Worm (Caenorhabditis elegans): ENCODE results near the gene her-1.

her-1 gene

DNA sequence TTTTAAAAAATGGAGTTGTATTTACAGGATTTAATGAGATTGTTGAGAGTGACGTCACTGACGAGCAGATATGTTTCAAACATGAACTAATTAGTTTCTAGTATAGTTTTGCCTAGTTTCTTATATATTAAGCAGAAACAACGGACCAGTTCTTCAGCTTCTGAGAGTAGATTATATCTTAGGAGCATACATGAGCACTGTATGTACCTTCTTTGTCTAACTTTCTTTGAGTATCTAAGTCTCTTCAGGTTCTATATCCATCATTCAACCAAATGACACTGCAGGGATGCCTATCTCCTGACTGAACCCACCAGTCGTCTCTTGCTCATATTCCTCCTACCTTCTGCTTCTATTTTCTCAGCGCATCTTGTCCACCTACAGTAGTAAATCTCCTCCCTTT is at the start of gene her-1:
Gene her-1, plus strand, starts transcription at position 301 of the 400 bp plus-strand sequence.
- TF ChIP-seq tbx-2 (tag; optimal IDR thresholded peaks at IDR 0.05) (no peak), C38D4.7 (GFP tag; optimal IDR thresholded peaks at IDR 0.05) (no peak), fkh-10 (GFP tag; optimal IDR thresholded peaks at IDR 0.05) (no peak), ceh-48 (tag; optimal IDR thresholded peaks at IDR 0.05) (no peak), eyg-1 (tag; optimal IDR thresholded peaks at IDR 0.05) (no peak), unc-3 (GFP tag; conservative IDR thresholded peaks at IDR 0.05) (no peak), unc-3 (tag; optimal IDR thresholded peaks at IDR 0.05) (no peak), pros-1 (tag; optimal IDR thresholded peaks at IDR 0.05) (no peak), che-1 (tag; optimal IDR thresholded peaks at IDR 0.05) (no peak), ceh-45 (GFP tag; IDR thresholded peaks at IDR 0.05) (no peak), lin-11 (tag; optimal IDR thresholded peaks at IDR 0.05) (no peak), odd-2 (tag; optimal IDR thresholded peaks at IDR 0.05) (no peak), ceh-30 (tag; optimal IDR thresholded peaks at IDR 0.05) (no peak), sox-4 (tag; optimal IDR thresholded peaks at IDR 0.05) (no peak)

DNA sequence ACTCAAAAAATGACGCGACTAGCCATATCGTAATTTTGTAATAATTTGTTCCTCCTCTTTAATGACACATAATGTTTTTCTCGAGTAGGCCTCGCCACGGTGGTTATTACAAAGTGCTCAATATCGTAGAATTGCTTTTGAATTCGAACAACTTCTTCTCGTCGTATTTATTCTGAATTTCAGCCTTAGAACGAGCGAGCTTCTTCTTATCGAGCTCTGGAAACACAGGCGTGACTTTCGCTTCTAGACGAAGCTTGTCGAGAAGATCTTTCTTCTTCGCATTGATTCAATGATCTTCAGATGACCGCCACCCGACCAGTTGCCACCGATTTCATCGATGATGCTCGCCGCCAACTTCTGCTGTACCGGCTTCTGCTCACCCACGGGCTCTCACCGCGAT is 45.5 kb upstream of the her-1 start, which contains the start of gene T06E4.21:
Gene T06E4.21, plus strand, starts transcription at position 301 of the 400 bp plus-strand sequence.
- TF ChIP-seq ceh-18 (tag; optimal IDR thresholded peaks at IDR 0.05) (no peak), fkh-10 (GFP tag; optimal IDR thresholded peaks at IDR 0.05) (no peak), nhr-232 (tag; optimal IDR thresholded peaks at IDR 0.05) (no peak), ceh-9 (tag; optimal IDR thresholded peaks at IDR 0.05) (no peak), ceh-45 (GFP tag; IDR thresholded peaks at IDR 0.05) (no peak), mec-3 (tag; optimal IDR thresholded peaks at IDR 0.05; ENCODE audit: borderline replicate concordance) (no peak), hlh-13 (GFP tag; optimal IDR thresholded peaks at IDR 0.05) (no peak), ceh-31 (tag; optimal IDR thresholded peaks at IDR 0.05) (no peak), madf-2 (tag; optimal IDR thresholded peaks at IDR 0.05) (no peak), ceh-2 (tag; optimal IDR thresholded peaks at IDR 0.05) (no peak), pha-4 (tag; optimal IDR thresholded peaks at IDR 0.05) (no peak), dve-1 (tag; optimal IDR thresholded peaks at IDR 0.05) (no peak)

DNA sequence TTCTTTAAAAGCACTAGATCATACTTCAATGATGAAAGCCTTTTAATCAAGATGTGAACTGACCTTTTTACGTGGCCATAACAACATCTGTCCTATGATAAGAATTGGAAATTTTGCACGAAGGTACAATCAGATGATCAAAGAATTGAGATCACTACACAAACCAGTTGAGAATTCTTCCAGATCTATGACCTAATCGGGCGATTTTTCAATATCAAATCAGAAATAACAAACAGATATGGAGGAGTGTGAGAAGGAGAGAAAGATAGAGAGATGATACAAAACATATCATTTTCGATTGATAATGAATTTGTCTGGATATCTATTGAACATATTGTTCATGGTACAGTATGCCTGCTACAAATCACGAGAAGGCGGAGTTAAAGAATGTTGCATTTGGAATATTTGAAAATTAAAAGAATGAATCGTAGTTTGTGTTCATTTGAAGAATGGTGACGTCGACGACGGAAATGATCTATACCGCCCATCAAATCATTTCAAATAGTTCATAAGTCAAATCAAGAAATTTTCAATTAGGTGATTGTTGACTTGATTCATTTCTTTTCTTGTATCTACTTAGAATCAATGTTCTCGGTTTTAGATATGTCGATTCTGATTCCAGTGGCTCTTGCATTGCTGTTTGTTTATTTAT is 42.5 kb upstream of the her-1 start, which contains the start of gene cyp-29A4:
Gene cyp-29A4, plus strand, starts transcription at position 602 of the 652 bp plus-strand sequence.
- TF ChIP-seq ahr-1 (tag; optimal IDR thresholded peaks at IDR 0.05) (no peak), ama-1 (optimal IDR thresholded peaks at IDR 0.05) (no peak), che-1 (tag; optimal IDR thresholded peaks at IDR 0.05) (no peak), npax-4 (tag; optimal IDR thresholded peaks at IDR 0.05) (no peak), C08G9.2 (tag; optimal IDR thresholded peaks at IDR 0.05) (no peak), ref-2 (tag; optimal IDR thresholded peaks at IDR 0.05) (no peak), nhr-11 (tag; optimal IDR thresholded peaks at IDR 0.05) (no peak), fax-1 (tag; optimal IDR thresholded peaks at IDR 0.05) (no peak), ceh-34 (tag; optimal IDR thresholded peaks at IDR 0.05) (no peak), nhr-232 (tag; optimal IDR thresholded peaks at IDR 0.05) (no peak)

DNA sequence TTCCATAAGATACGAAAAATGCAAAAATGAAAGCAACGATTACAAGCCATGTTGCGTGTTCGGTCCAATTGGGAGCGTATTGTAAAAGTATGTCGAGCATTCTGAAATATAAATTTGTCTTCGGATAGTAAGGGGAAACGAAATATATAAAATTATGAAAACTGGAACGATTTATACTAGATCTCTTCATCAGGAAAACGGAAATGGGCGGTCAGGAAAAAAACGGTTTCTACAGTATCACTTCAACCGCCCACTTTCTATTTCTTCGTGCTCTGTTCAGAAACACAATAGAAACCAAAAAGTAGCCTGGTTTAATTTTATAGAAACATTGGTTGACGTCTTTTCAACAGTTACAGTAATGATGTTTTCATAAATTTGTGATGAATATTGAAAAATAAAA is 35.3 kb upstream of the her-1 start, which contains the start of gene pitr-4:
Gene pitr-4, minus strand, starts transcription at position 101 of the 400 bp plus-strand sequence.
- TF ChIP-seq ceh-30 (tag; optimal IDR thresholded peaks at IDR 0.05): no peak
- TF ChIP-seq hlh-30 (tag; optimal IDR thresholded peaks at IDR 0.05; ENCODE audit: insufficient read depth): no peak
- TF ChIP-seq elt-4 (tag; optimal IDR thresholded peaks at IDR 0.05): no peak
- no peak for TF ChIP-seq ceh-2 (tag; optimal IDR thresholded peaks at IDR 0.05)
- no peak for TF ChIP-seq gmeb-2 (tag; optimal IDR thresholded peaks at IDR 0.05)
- no peak for TF ChIP-seq ceh-48 (tag; optimal IDR thresholded peaks at IDR 0.05)
- no peak for TF ChIP-seq ceh-9 (tag; optimal IDR thresholded peaks at IDR 0.05)
- TF ChIP-seq fkh-6 (tag; optimal IDR thresholded peaks at IDR 0.05): no peak
- no peak for TF ChIP-seq ref-2 (tag; optimal IDR thresholded peaks at IDR 0.05)
- TF ChIP-seq tbx-7 (tag; optimal IDR thresholded peaks at IDR 0.05): no peak
- TF ChIP-seq unc-86 (tag; optimal IDR thresholded peaks at IDR 0.05): no peak
- TF ChIP-seq fkh-10 (GFP tag; optimal IDR thresholded peaks at IDR 0.05): no peak
- no peak for TF ChIP-seq ceh-45 (GFP tag; IDR thresholded peaks at IDR 0.05)
- no peak for TF ChIP-seq fax-1 (tag; optimal IDR thresholded peaks at IDR 0.05)
- TF ChIP-seq odd-2 (tag; optimal IDR thresholded peaks at IDR 0.05): no peak
- TF ChIP-seq unc-3 (GFP tag; conservative IDR thresholded peaks at IDR 0.05): no peak
- no peak for TF ChIP-seq unc-3 (tag; optimal IDR thresholded peaks at IDR 0.05)
- TF ChIP-seq syd-9 (tag; optimal IDR thresholded peaks at IDR 0.05): no peak
